Worm (Caenorhabditis elegans) whole organism, L2 larva: ENCODE measurements around the gene Y37E11B.10.

Source experiments
- F13H6.1 ChIP-seq: sonication (generic microtip); optimal IDR thresholded peaks from 2 replicates; lab custom pipeline; 2016; ENCODE audit warnings: missing genetic modification characterization, missing compliant biosample characterization
- skn-1 ChIP-seq: sonication (generic microtip); optimal IDR thresholded peaks from 2 replicates; lab custom pipeline; 2017; ENCODE audit warnings: missing biosample characterization, missing genetic modification characterization
- snpc-4 ChIP-seq: fragments of 150-350 bp; optimal IDR thresholded peaks from 2 replicates; lab custom pipeline; 2014; ENCODE audit warnings: missing biosample characterization, missing genetic modification characterization

DNA sequence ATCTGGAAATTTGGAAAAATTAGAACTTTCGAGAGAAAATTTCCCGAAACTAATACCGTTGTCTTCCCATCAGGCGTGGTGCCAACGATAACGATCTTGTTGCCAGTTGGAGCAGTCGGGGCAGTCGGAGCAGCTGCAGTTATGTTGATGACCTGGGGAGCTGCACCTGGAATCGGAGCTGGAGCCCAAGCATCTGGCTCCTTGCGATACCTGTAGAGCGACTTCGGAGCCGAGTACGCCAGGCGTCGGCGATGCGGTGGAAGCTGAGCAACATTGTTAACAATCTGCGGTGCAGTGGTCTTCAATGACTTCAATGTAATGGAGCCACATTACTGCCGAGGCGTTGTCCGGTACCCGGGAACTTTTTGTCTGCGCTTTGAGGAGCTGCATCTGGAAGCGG lies 4.4 kb downstream of the Y37E11B.10 start:
- TF ChIP-seq snpc-4 (tag; lab: Kevin White, UChicago) (no peak), F13H6.1 (tag; lab: Kevin White, UChicago) (no peak), skn-1 (tag; lab: Kevin White, UChicago) (no peak)
